Fruit fly (Drosophila melanogaster) whole organism, embryonic: Measurements from ENCODE around the gene CG32700.

ENCODE experiments used
- Awh ChIP-seq: fragments of 200-800 bp; sonication (Bioruptor generic); IDR thresholded peaks from 2 replicates; pipeline ENCODE4, ENCODE4 v1.3.6; 2022; ENCODE audit warnings: missing biosample characterization, missing genetic modification characterization
- CG10209 ChIP-seq: fragments of 200-800 bp; sonication (Bioruptor generic); optimal IDR thresholded peaks from 3 replicates; lab custom pipeline; 2017; ENCODE audit warnings: missing biosample characterization, mild to moderate bottlenecking, missing genetic modification characterization, missing genetic modification reagents
- CG1024 ChIP-seq: fragments of 200-800 bp; sonication (Bioruptor generic); IDR thresholded peaks from 2 replicates; pipeline ENCODE4 v1.3.6; 2022; ENCODE audit warnings: missing biosample characterization, missing genetic modification characterization
- CG10366 ChIP-seq: fragments of 200-800 bp; sonication (Bioruptor generic); IDR thresholded peaks from 2 replicates; pipeline ENCODE4 v1.3.6; 2022; ENCODE audit warnings: missing biosample characterization, missing genetic modification characterization
- CG13123 ChIP-seq: fragments of 200-800 bp; sonication (Bioruptor generic); optimal IDR thresholded peaks from 2 replicates; lab custom pipeline; 2016; ENCODE audit warnings: missing biosample characterization, missing genetic modification characterization
- CG13775 ChIP-seq: fragments of 200-800 bp; sonication (Bioruptor generic); optimal IDR thresholded peaks from 3 replicates; lab custom pipeline; 2017; ENCODE audit warnings: missing biosample characterization, mild to moderate bottlenecking, missing genetic modification characterization
- CG13894 ChIP-seq: fragments of 200-800 bp; sonication (Bioruptor generic); optimal IDR thresholded peaks from 3 replicates; lab custom pipeline; 2018; ENCODE audit warnings: missing biosample characterization, mild to moderate bottlenecking, missing genetic modification characterization, moderate library complexity
- CG1529 ChIP-seq: fragments of 200-800 bp; sonication (Bioruptor generic); optimal IDR thresholded peaks from 3 replicates; lab custom pipeline; 2018; ENCODE audit warnings: missing biosample characterization, missing genetic modification characterization
- CG17359 ChIP-seq: fragments of 200-800 bp; sonication (Bioruptor generic); optimal IDR thresholded peaks from 3 replicates; lab custom pipeline; 2018; ENCODE audit warnings: missing biosample characterization, mild to moderate bottlenecking, missing genetic modification characterization, moderate library complexity
- CG3065 ChIP-seq: fragments of 200-800 bp; sonication (Bioruptor generic); optimal IDR thresholded peaks from 2 replicates; lab custom pipeline; 2016; ENCODE audit warnings: missing biosample characterization, missing genetic modification characterization
- CG32772 ChIP-seq: fragments of 200-800 bp; sonication (Bioruptor generic); IDR thresholded peaks from 2 replicates; pipeline ENCODE4 v1.3.6; 2022; ENCODE audit warnings: missing biosample characterization, missing genetic modification characterization
- CG42726 ChIP-seq: fragments of 200-800 bp; sonication (Bioruptor generic); IDR thresholded peaks from 2 replicates; pipeline ENCODE4 v1.3.6; 2022; ENCODE audit warnings: missing biosample characterization, missing genetic modification characterization; ENCODE audit not compliant: partially characterized antibody
- CG4404 ChIP-seq: fragments of 200-800 bp; sonication (Bioruptor generic); IDR thresholded peaks from 2 replicates; pipeline ENCODE4 v1.3.6; 2022; ENCODE audit warnings: missing biosample characterization, missing genetic modification characterization
- CG4820 ChIP-seq: fragments of 200-800 bp; sonication (Bioruptor generic); optimal IDR thresholded peaks from 3 replicates; lab custom pipeline; 2016; ENCODE audit warnings: missing biosample characterization, missing genetic modification characterization
- CG6654 ChIP-seq: fragments of 200-800 bp; sonication (Bioruptor generic); optimal IDR thresholded peaks from 2 replicates; lab custom pipeline; 2017; ENCODE audit warnings: missing biosample characterization, mild to moderate bottlenecking, missing genetic modification characterization
- CG7372 ChIP-seq: fragments of 200-800 bp; sonication (Bioruptor generic); IDR thresholded peaks from 2 replicates; pipeline ENCODE4 v1.3.6; 2022; ENCODE audit warnings: missing biosample characterization, missing genetic modification characterization
- CG9932 ChIP-seq: fragments of 200-800 bp; sonication (Bioruptor generic); IDR thresholded peaks from 2 replicates; pipeline ENCODE4 v1.3.6; 2022; ENCODE audit warnings: missing biosample characterization, missing genetic modification characterization
- Drgx ChIP-seq: fragments of 200-800 bp; sonication (Bioruptor generic); IDR thresholded peaks from 2 replicates; pipeline ENCODE4 v1.3.6; 2022; ENCODE audit warnings: missing biosample characterization, missing genetic modification characterization
- Eip74EF ChIP-seq, 2 experiments: fragments of 200-800 bp in 1 of 2; fragments of >200 bp in 1 of 2; sonication (Bioruptor generic) in 1 of 2; optimal IDR thresholded peaks; 2 replicates each; lab custom pipeline; 2017 to 2019; ENCODE audit warnings: missing biosample characterization in 2 of 2, missing genetic modification characterization in 2 of 2, mild to moderate bottlenecking in 1 of 2, moderate library complexity in 1 of 2
- GATAe ChIP-seq: fragments of 200-800 bp; sonication (Bioruptor generic); conservative IDR thresholded peaks from 2 replicates; pipeline ENCODE4 v1.3.6; 2022; ENCODE audit warnings: missing biosample characterization, missing genetic modification characterization
- Gsc ChIP-seq: fragments of 200-800 bp; sonication (Bioruptor generic); IDR thresholded peaks from 2 replicates; pipeline ENCODE4 v1.3.6; 2022; ENCODE audit warnings: missing biosample characterization, missing genetic modification characterization
- HHEX ChIP-seq: fragments of 200-800 bp; sonication (Bioruptor generic); optimal IDR thresholded peaks from 3 replicates; lab custom pipeline; 2017; ENCODE audit warnings: missing biosample characterization, mild to moderate bottlenecking, missing genetic modification characterization, missing genetic modification reagents
- Med ChIP-seq: fragments of 200-800 bp; sonication (Bioruptor generic); peaks from one replicate; lab custom pipeline; 2016; ENCODE audit warnings: missing biosample characterization, missing genetic modification characterization, mild to moderate bottlenecking, inconsistent platforms, moderate library complexity
- Mrtf ChIP-seq: fragments of 200-800 bp; sonication (Bioruptor generic); IDR thresholded peaks from 3 replicates; pipeline ENCODE4 v1.3.6; 2022; ENCODE audit warnings: missing biosample characterization, missing genetic modification characterization
- Rfx ChIP-seq: fragments of 200-800 bp; sonication (Bioruptor generic); IDR thresholded peaks from 2 replicates; pipeline ENCODE4 v1.3.6; 2022; ENCODE audit warnings: missing biosample characterization, missing genetic modification characterization
- Scr ChIP-seq: fragments of 200-800 bp; sonication (Bioruptor generic); IDR thresholded peaks from 2 replicates; pipeline ENCODE4 v1.3.6; 2022; ENCODE audit warnings: missing biosample characterization, missing genetic modification characterization; ENCODE audit not compliant: partially characterized antibody
- Taf1 ChIP-seq: fragments of 200-800 bp; sonication (Bioruptor generic); IDR thresholded peaks from 2 replicates; pipeline ENCODE4 v1.3.6; 2022; ENCODE audit warnings: missing biosample characterization, missing genetic modification characterization
- ac ChIP-seq: fragments of 200-800 bp; sonication (Bioruptor generic); optimal IDR thresholded peaks from 3 replicates; lab custom pipeline; 2017; ENCODE audit warnings: missing biosample characterization, mild to moderate bottlenecking, missing genetic modification characterization
- amos ChIP-seq: fragments of 200-800 bp; sonication (Bioruptor generic); IDR thresholded peaks from 2 replicates; pipeline ENCODE4 v1.3.6; 2022; ENCODE audit warnings: missing biosample characterization, missing genetic modification characterization; ENCODE audit not compliant: partially characterized antibody
- ase ChIP-seq: fragments of 200-800 bp; sonication (Bioruptor generic); IDR thresholded peaks from 3 replicates; pipeline ENCODE4 v1.3.6; 2022; ENCODE audit warnings: missing biosample characterization, missing genetic modification characterization
- cato ChIP-seq: fragments of 200-800 bp; sonication (Bioruptor generic); optimal IDR thresholded peaks from 2 replicates; lab custom pipeline; 2016; ENCODE audit warnings: missing biosample characterization, missing genetic modification characterization, borderline replicate concordance
- cwo ChIP-seq: fragments of 200-800 bp; sonication (Bioruptor generic); optimal IDR thresholded peaks from 3 replicates; lab custom pipeline; 2017; ENCODE audit warnings: missing biosample characterization, missing genetic modification characterization, mild to moderate bottlenecking, moderate library complexity, missing genetic modification reagents
- danr ChIP-seq: fragments of 200-800 bp; sonication (Bioruptor generic); IDR thresholded peaks from 2 replicates; pipeline ENCODE4 v1.3.6; 2022; ENCODE audit warnings: missing biosample characterization, missing genetic modification characterization
- ems ChIP-seq: fragments of 200-800 bp; sonication (Bioruptor generic); optimal IDR thresholded peaks from 3 replicates; lab custom pipeline; 2016; ENCODE audit warnings: missing biosample characterization, missing genetic modification characterization
- esg ChIP-seq: fragments of 200-800 bp; sonication (Bioruptor generic); conservative IDR thresholded peaks from 2 replicates; pipeline ENCODE4 v1.3.6; 2022; ENCODE audit warnings: missing biosample characterization, missing genetic modification characterization
- fd96Cb ChIP-seq: fragments of 200-800 bp; sonication (Bioruptor generic); optimal IDR thresholded peaks from 2 replicates; lab custom pipeline; 2018; ENCODE audit warnings: missing biosample characterization, mild to moderate bottlenecking, missing genetic modification characterization, moderate library complexity
- gsb-n ChIP-seq: fragments of 200-800 bp; sonication (Bioruptor generic); optimal IDR thresholded peaks from 3 replicates; lab custom pipeline; 2018; ENCODE audit warnings: missing biosample characterization, mild to moderate bottlenecking, missing genetic modification characterization
- hb ChIP-seq: fragments of 200-800 bp; sonication (Bioruptor generic); IDR thresholded peaks from 3 replicates; pipeline ENCODE4 v1.3.6; 2022; ENCODE audit warnings: missing biosample characterization, missing genetic modification characterization; ENCODE audit not compliant: partially characterized antibody
- hkb ChIP-seq, 2 experiments: fragments of 200-800 bp in 1 of 2; fragments of >200 bp in 1 of 2; sonication (Bioruptor generic) in 1 of 2; IDR thresholded peaks in 1 of 2; optimal IDR thresholded peaks in 1 of 2; 2 replicates each; pipeline versions ENCODE4 v1.3.6 to Lab custom; 2017 to 2022; ENCODE audit warnings: missing biosample characterization in 1 of 2, missing genetic modification characterization in 1 of 2
- jing ChIP-seq: fragments of 200-800 bp; sonication (Bioruptor generic); optimal IDR thresholded peaks from 2 replicates; lab custom pipeline; 2018; ENCODE audit warnings: missing biosample characterization, mild to moderate bottlenecking, missing genetic modification characterization
- lilli ChIP-seq: fragments of 200-800 bp; sonication (Bioruptor generic); optimal IDR thresholded peaks from 3 replicates; lab custom pipeline; 2016; ENCODE audit warnings: missing biosample characterization, missing genetic modification characterization
- nerfin-1 ChIP-seq: fragments of 200-800 bp; sonication (Bioruptor generic); optimal IDR thresholded peaks from 3 replicates; lab custom pipeline; 2019; ENCODE audit warnings: missing biosample characterization, mild to moderate bottlenecking, missing genetic modification characterization, moderate library complexity
- pros ChIP-seq: fragments of 200-800 bp; sonication (Bioruptor generic); optimal IDR thresholded peaks from 3 replicates; lab custom pipeline; 2019; ENCODE audit warnings: missing biosample characterization, mild to moderate bottlenecking, missing genetic modification characterization, moderate library complexity
- sna ChIP-seq: fragments of 200-800 bp; sonication (Bioruptor generic); IDR thresholded peaks from 2 replicates; pipeline ENCODE4 v1.3.6; 2022; ENCODE audit warnings: missing biosample characterization, missing genetic modification characterization; ENCODE audit not compliant: partially characterized antibody
- so ChIP-seq: fragments of 200-800 bp; sonication (Bioruptor generic); IDR thresholded peaks from 3 replicates; pipeline ENCODE4 v1.3.6; 2022; ENCODE audit warnings: missing biosample characterization, missing genetic modification characterization
- wor ChIP-seq: fragments of 200-800 bp; sonication (Bioruptor generic); IDR thresholded peaks from 2 replicates; pipeline ENCODE4 v1.3.6; 2022; ENCODE audit warnings: missing biosample characterization, missing genetic modification characterization

Gene CG32700

dm6 chrX:9587881-9588280 is 37.2 kb upstream of the CG32700 start (continued):
- TF ChIP-seq hkb (optimal IDR thresholded peaks at IDR 0.05; lab: Kevin White, UChicago), result no peak
- no peak for TF ChIP-seq hkb (GFP tag; IDR thresholded peaks at IDR 0.05; lab: Robert Waterston, UW)
- no peak for TF ChIP-seq ase (GFP tag; lab: Robert Waterston, UW)
- no peak for TF ChIP-seq so (GFP tag; lab: Robert Waterston, UW)
- TF ChIP-seq cato (GFP tag; lab: Kevin White, UChicago), result no peak
- TF ChIP-seq wor (GFP tag; lab: Robert Waterston, UW), result no peak
- TF ChIP-seq CG10209 (GFP tag; lab: Kevin White, UChicago), result no peak
- TF ChIP-seq fd96Cb (tag; lab: Kevin White, UChicago), result no peak
- no peak for TF ChIP-seq Eip74EF (GFP tag; optimal IDR thresholded peaks at IDR 0.05; lab: Kevin White, UChicago)
- no peak for TF ChIP-seq amos (GFP tag; lab: Robert Waterston, UW)
- no peak for TF ChIP-seq CG4404 (GFP tag; lab: Robert Waterston, UW)
- TF ChIP-seq CG10366 (GFP tag; lab: Robert Waterston, UW), result no peak
- no peak for TF ChIP-seq CG6654 (GFP tag; lab: Kevin White, UChicago)
- peak; percentile 38 for TF ChIP-seq lilli (GFP tag; lab: Kevin White, UChicago)
- no peak for TF ChIP-seq CG1024
- no peak for TF ChIP-seq CG4820 (GFP tag; lab: Kevin White, UChicago)
- no peak for TF ChIP-seq esg (GFP tag; lab: Robert Waterston, UW)
- TF ChIP-seq CG13894 (tag; lab: Kevin White, UChicago), result peak; percentile 47
- TF ChIP-seq Gsc (GFP tag; lab: Robert Waterston, UW), result no peak
- no peak for TF ChIP-seq ems

DNA sequence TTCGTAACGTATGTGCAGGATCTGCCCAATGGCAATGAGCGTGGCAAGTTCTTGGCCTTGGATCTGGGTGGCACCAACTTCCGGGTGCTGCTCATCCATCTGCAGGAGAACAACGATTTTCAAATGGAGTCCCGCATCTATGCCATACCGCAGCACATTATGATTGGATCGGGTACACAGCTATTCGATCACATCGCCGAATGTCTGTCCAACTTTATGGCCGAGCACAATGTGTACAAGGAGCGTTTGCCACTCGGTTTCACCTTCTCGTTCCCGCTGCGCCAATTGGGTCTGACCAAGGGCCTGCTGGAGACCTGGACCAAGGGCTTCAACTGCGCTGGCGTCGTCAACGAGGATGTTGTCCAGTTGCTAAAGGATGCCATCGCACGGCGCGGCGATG is 36.0 kb upstream of the CG32700 start:
- TF ChIP-seq Med (GFP tag; lab: Kevin White, UChicago), result peak; percentile 41
- no peak for TF ChIP-seq gsb-n
- no peak for TF ChIP-seq CG13123

dm6 chrX:9586038-9586437 is 35.4 kb upstream of the CG32700 start:
- TF ChIP-seq hb (GFP tag; lab: Robert Waterston, UW), result no peak
- no peak for TF ChIP-seq Rfx
- TF ChIP-seq CG4820 (GFP tag; lab: Kevin White, UChicago), result no peak
- no peak for TF ChIP-seq CG13775 (GFP tag; lab: Kevin White, UChicago)
- no peak for TF ChIP-seq Taf1 (GFP tag; lab: Robert Waterston, UW)
- 0 out of 2 replicates have a peak, but pooled peaks have one; percentile 3 for TF ChIP-seq sna (GFP tag; lab: Robert Waterston, UW)
- TF ChIP-seq jing (GFP tag; lab: Kevin White, UChicago), result no peak
- 0 out of 2 replicates have a peak, but pooled peaks have one; percentile 2 for TF ChIP-seq CG42726 (GFP tag; lab: Robert Waterston, UW)
- TF ChIP-seq nerfin-1 (tag; lab: Kevin White, UChicago), result no peak
- no peak for TF ChIP-seq Scr (GFP tag; lab: Robert Waterston, UW)
- peak; percentile 29 for TF ChIP-seq CG3065 (GFP tag; lab: Kevin White, UChicago)
- peak; percentile 67 for TF ChIP-seq Drgx (GFP tag; lab: Robert Waterston, UW)
- TF ChIP-seq HHEX (GFP tag; lab: Kevin White, UChicago), result no peak
- TF ChIP-seq CG9932, result no peak
- TF ChIP-seq cwo (GFP tag; lab: Kevin White, UChicago), result no peak
- TF ChIP-seq CG17359 (tag; lab: Kevin White, UChicago), result peak; percentile 3
- no peak for TF ChIP-seq Mrtf (GFP tag; lab: Robert Waterston, UW)
- no peak for TF ChIP-seq danr (GFP tag; lab: Robert Waterston, UW)
- no peak for TF ChIP-seq ac (GFP tag; lab: Kevin White, UChicago)
- TF ChIP-seq CG32772 (GFP tag; lab: Robert Waterston, UW), result peak; percentile 55
- no peak for TF ChIP-seq CG7372 (GFP tag; lab: Robert Waterston, UW)
- TF ChIP-seq pros, result no peak
- no peak for TF ChIP-seq CG1529 (GFP tag; lab: Kevin White, UChicago)
- TF ChIP-seq GATAe (GFP tag; lab: Robert Waterston, UW), result no peak
- no peak for TF ChIP-seq Awh (GFP tag; lab: Robert Waterston, UW)
